Worm (Caenorhabditis elegans): Measurements from ENCODE around the gene clec-79.

DNA sequence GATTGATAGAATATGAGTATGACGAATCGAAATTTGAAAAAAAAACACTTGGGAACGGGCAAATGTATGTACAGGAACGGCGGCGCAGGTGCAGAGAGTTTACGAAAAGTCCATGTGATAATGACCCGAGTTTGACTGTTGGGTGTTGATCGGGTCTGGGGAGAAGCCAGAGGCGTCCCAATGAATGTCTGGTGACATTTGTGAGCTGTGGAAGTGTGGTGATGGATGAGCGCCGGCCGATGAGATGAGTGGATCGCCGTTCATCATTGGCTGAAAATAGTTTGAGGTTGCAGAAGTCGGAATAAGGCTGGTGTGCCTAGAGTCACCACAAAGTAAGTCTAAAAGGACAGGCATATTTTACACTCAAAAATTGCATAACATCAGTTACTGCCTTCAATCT is 42.5 kb downstream of the clec-79 start:
- TF ChIP-seq Y79H2A.3 (GFP tag; conservative IDR thresholded peaks at IDR 0.05) (no peak), mcd-1 (GFP tag; IDR thresholded peaks at IDR 0.05) (no peak)

Data from whole organism, young adult.